Worm (Caenorhabditis elegans): ENCODE measurements around the gene lat-1.

ce11 chrII:8948640-8949039, 52.0 kb downstream of the lat-1 start:
- TF ChIP-seq ref-1 (GFP tag; conservative IDR thresholded peaks at IDR 0.05): no peak
- no peak for TF ChIP-seq ztf-23 (GFP tag; IDR thresholded peaks at IDR 0.05)
- TF ChIP-seq T22C8.4 (GFP tag; IDR thresholded peaks at IDR 0.05): no peak
- TF ChIP-seq klf-2 (GFP tag; conservative IDR thresholded peaks at IDR 0.05): no peak
- no peak for TF ChIP-seq ztf-29 (GFP tag; IDR thresholded peaks at IDR 0.05)
- TF ChIP-seq flt-1 (GFP tag; IDR thresholded peaks at IDR 0.05): no peak
- no peak for TF ChIP-seq tab-1 (GFP tag; IDR thresholded peaks at IDR 0.05)
- no peak for TF ChIP-seq cog-1 (tag; optimal IDR thresholded peaks at IDR 0.05)

All from whole organism, midembryonic.